Worm (Caenorhabditis elegans) whole organism, L1 larva: Measurements from ENCODE around the gene srw-17.

Source experiments
- ceh-8 ChIP-seq: fragments of 200-800 bp; sonication (Bioruptor generic); optimal IDR thresholded peaks from 2 replicates; lab custom pipeline; 2018; ENCODE audit warnings: mild to moderate bottlenecking, missing genetic modification characterization, moderate library complexity, missing compliant biosample characterization
- efl-1 ChIP-seq, 4 experiments: fragments of 150-350 bp; optimal IDR thresholded peaks in 3 of 4; peaks in 1 of 4; 1 replicate in 1 of 4; 2 replicates in 3 of 4; lab custom pipeline; 2014; ENCODE audit warnings: missing biosample characterization in 2 of 4, missing genetic modification characterization in 2 of 4, missing genetic modification reagents in 2 of 4
- elt-2 ChIP-seq: sonication (generic microtip); optimal IDR thresholded peaks from 2 replicates; lab custom pipeline; 2016; ENCODE audit warnings: missing genetic modification characterization, mild to moderate bottlenecking, inconsistent platforms, missing compliant biosample characterization, missing genetic modification reagents
- elt-3 ChIP-seq, 6 experiments: fragments of 150-350 bp in 1 of 6; sonication (generic microtip); optimal IDR thresholded peaks; 2 replicates each; lab custom pipeline; 2017 to 2018; ENCODE audit warnings: missing biosample characterization in 6 of 6, missing genetic modification characterization in 6 of 6, inconsistent platforms in 1 of 6
- hlh-4 ChIP-seq: sonication (generic microtip); optimal IDR thresholded peaks from 2 replicates; lab custom pipeline; 2016; ENCODE audit warnings: mild to moderate bottlenecking, missing genetic modification characterization, missing compliant biosample characterization
- lin-35 ChIP-seq, 2 experiments: fragments of 150-350 bp; optimal IDR thresholded peaks; 2 replicates each; lab custom pipeline; 2014; ENCODE audit warnings: missing biosample characterization in 2 of 2, missing genetic modification characterization in 2 of 2, missing genetic modification reagents in 2 of 2
- nhr-11 ChIP-seq: fragments of 150-350 bp; optimal IDR thresholded peaks from 2 replicates; lab custom pipeline; 2014; ENCODE audit warnings: missing biosample characterization, missing genetic modification characterization
- nhr-84 ChIP-seq: sonication (generic microtip); optimal IDR thresholded peaks from 2 replicates; lab custom pipeline; 2017; ENCODE audit warnings: missing biosample characterization, missing genetic modification characterization
- snpc-4 ChIP-seq: fragments of 150-350 bp; optimal IDR thresholded peaks from 2 replicates; lab custom pipeline; 2014; ENCODE audit warnings: missing biosample characterization, missing genetic modification characterization
- snu-23 ChIP-seq: sonication (generic microtip); optimal IDR thresholded peaks from 2 replicates; lab custom pipeline; 2016; ENCODE audit warnings: missing genetic modification characterization, missing compliant biosample characterization
- tlp-1 ChIP-seq: fragments of 150-350 bp; optimal IDR thresholded peaks from 2 replicates; lab custom pipeline; 2014; ENCODE audit warnings: missing biosample characterization, missing genetic modification characterization
- unc-30 ChIP-seq: sonication (generic microtip); optimal IDR thresholded peaks from 2 replicates; lab custom pipeline; 2017; ENCODE audit warnings: missing biosample characterization, missing genetic modification characterization

srw-17 gene

DNA sequence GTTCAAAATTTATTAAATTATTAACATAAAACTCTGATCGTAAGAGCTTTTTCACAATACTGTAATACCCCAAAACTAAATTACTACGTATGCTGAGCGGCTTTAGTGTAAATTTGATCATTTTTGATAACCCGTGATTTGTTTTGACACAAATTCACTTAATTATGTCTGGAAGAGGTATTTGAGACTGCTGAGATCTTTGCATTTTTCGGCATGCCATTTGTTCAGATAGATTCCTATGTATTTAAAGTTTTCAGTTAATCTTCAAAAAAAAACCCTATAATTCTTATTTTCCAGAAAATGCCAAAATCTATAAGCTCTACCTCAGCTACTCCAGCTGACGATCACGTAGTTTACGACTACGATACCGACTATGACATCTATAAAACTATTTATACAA lies 46.6 kb downstream of the srw-17 start, which contains the start of gene srw-15:
Gene srw-15 (plus strand): TSS at position 301 of the 400 bp plus-strand sequence.
- TF ChIP-seq snu-23 (GFP tag; lab: Kevin White, UChicago) (no peak), efl-1 (optimal IDR thresholded peaks at IDR 0.05; lab: Kevin White, UChicago) (no peak), efl-1 (GFP tag; optimal IDR thresholded peaks at IDR 0.05 in 1 of 2; lab: Kevin White, UChicago) (peak in 1 of 2 experiments; percentile 60)

DNA sequence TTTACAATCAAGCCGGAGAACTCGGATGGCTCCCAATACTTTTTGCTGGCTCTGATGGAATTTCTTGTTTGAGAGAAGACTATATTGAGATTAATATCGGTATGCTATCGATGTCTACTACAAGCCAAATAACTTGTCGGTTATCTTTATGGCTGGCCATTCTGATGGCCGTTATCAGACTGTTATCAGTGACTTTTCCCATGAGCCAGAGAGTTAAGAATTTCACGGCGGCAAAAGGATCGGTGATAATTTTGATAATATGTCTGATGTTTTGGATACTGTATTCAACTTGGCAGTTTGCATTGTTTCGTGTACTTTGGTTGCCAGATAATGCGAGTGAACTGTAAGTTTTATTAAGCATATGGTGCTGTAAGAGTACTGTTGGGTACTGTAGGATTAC lies 50.6 kb downstream of the srw-17 start:
- TF ChIP-seq lin-35 (GFP tag; optimal IDR thresholded peaks at IDR 0.05; lab: Kevin White, UChicago) (no peak), nhr-11 (tag; lab: Kevin White, UChicago) (no peak), tlp-1 (peak; percentile 45), unc-30 (tag; lab: Kevin White, UChicago) (no peak), nhr-84 (no peak), elt-2 (peak; percentile 79), snpc-4 (tag; lab: Kevin White, UChicago) (no peak)

DNA sequence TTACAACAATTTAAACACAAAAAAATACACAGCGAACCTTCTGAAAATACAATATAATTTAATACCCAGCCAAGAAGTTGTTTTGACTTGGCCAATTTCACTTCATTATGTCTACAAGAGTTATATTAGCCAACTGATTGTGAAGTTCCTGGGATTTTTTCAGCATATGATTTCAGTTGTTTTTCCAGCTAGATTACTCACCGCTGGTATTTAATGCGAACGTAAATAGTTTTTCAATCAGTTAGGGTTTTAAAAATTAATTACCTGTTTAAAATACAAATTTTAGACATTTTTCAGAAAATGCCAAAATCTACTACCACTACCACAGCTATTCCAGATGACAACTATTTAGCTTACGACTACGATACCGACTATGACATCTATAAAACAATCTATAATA lies 51.2 kb downstream of the srw-17 start, which contains the start of gene srw-14:
Gene srw-14 (plus strand): TSS at position 301 of the 400 bp plus-strand sequence.
- TF ChIP-seq ceh-8 (GFP tag; lab: Kevin White, UChicago) (no peak), hlh-4 (tag; lab: Kevin White, UChicago) (no peak), lin-35 (GFP tag; optimal IDR thresholded peaks at IDR 0.05; lab: Kevin White, UChicago) (no peak), elt-3 (tag; optimal IDR thresholded peaks at IDR 0.05; lab: Kevin White, UChicago) (no peak), tlp-1 (no peak)
